Fruit fly (Drosophila melanogaster) whole organism, embryonic: ENCODE data around the gene SamDC.

Source experiments
- Ada2b ChIP-seq: fragments of 200-800 bp; sonication (Bioruptor generic); IDR thresholded peaks from 2 replicates; pipeline ENCODE4 v1.3.6; 2022; ENCODE audit warnings: missing biosample characterization, missing genetic modification characterization
- Aef1 ChIP-seq: fragments of 200-800 bp; sonication (Bioruptor generic); IDR thresholded peaks from 3 replicates; pipeline ENCODE4 v1.3.6; 2022; ENCODE audit warnings: missing biosample characterization, missing genetic modification characterization
- Antp ChIP-seq: fragments of 200-800 bp; sonication (Bioruptor generic); optimal IDR thresholded peaks from 3 replicates; lab custom pipeline; 2016; ENCODE audit warnings: missing biosample characterization, missing genetic modification characterization
- Bgb ChIP-seq: fragments of 200-800 bp; sonication (Bioruptor generic); IDR thresholded peaks from 2 replicates; pipeline ENCODE4 v1.3.6; 2022; ENCODE audit warnings: missing biosample characterization, missing genetic modification characterization; ENCODE audit not compliant: partially characterized antibody
- Blimp-1 ChIP-seq: fragments of 200-800 bp; sonication (Bioruptor generic); optimal IDR thresholded peaks from 3 replicates; lab custom pipeline; 2018; ENCODE audit warnings: missing biosample characterization, missing genetic modification characterization, mild to moderate bottlenecking, moderate library complexity, missing genetic modification reagents
- CG13123 ChIP-seq: fragments of 200-800 bp; sonication (Bioruptor generic); optimal IDR thresholded peaks from 2 replicates; lab custom pipeline; 2016; ENCODE audit warnings: missing biosample characterization, missing genetic modification characterization
- CG14050 ChIP-seq: fragments of 200-800 bp; sonication (Bioruptor generic); IDR thresholded peaks from 3 replicates; pipeline ENCODE4 v1.3.6; 2022; ENCODE audit warnings: missing biosample characterization, missing genetic modification characterization
- CG15514 ChIP-seq: fragments of 200-800 bp; sonication (Bioruptor generic); optimal IDR thresholded peaks from 3 replicates; lab custom pipeline; 2017; ENCODE audit warnings: missing biosample characterization, missing genetic modification characterization, mild to moderate bottlenecking, moderate library complexity, missing genetic modification reagents
- CG17912 ChIP-seq: fragments of 200-800 bp; sonication (Bioruptor generic); optimal IDR thresholded peaks from 2 replicates; lab custom pipeline; 2018; ENCODE audit warnings: missing biosample characterization, mild to moderate bottlenecking, missing genetic modification characterization
- CG2116 ChIP-seq: fragments of 200-800 bp; sonication (Bioruptor generic); optimal IDR thresholded peaks from 3 replicates; lab custom pipeline; 2018; ENCODE audit warnings: missing biosample characterization, mild to moderate bottlenecking, missing genetic modification characterization
- CG2120 ChIP-seq: fragments of 200-800 bp; sonication (Bioruptor generic); optimal IDR thresholded peaks from 3 replicates; lab custom pipeline; 2016; ENCODE audit warnings: missing biosample characterization, missing genetic modification characterization
- CG2129 ChIP-seq: fragments of 200-800 bp; sonication (Bioruptor generic); IDR thresholded peaks from 2 replicates; pipeline ENCODE4 v1.3.6; 2022; ENCODE audit warnings: missing biosample characterization, missing genetic modification characterization; ENCODE audit not compliant: partially characterized antibody
- CG2199 ChIP-seq: fragments of 200-800 bp; sonication (Bioruptor generic); IDR thresholded peaks from 3 replicates; pipeline ENCODE4 v1.3.6; 2022; ENCODE audit warnings: missing biosample characterization, missing genetic modification characterization
- CG30020 ChIP-seq: fragments of 200-800 bp; optimal IDR thresholded peaks from 2 replicates; lab custom pipeline; 2019; ENCODE audit warnings: missing biosample characterization, mild to moderate bottlenecking, missing genetic modification characterization, moderate library complexity
- CG31224 ChIP-seq: fragments of 200-800 bp; sonication (Bioruptor generic); IDR thresholded peaks from 2 replicates; pipeline ENCODE4 v1.3.6; 2022; ENCODE audit warnings: missing biosample characterization, missing genetic modification characterization
- CG31441 ChIP-seq: fragments of 200-800 bp; sonication (Bioruptor generic); IDR thresholded peaks from 2 replicates; pipeline ENCODE4 v1.3.6; 2022; ENCODE audit warnings: missing biosample characterization, missing genetic modification characterization
- CG32767 ChIP-seq: fragments of 200-800 bp; sonication (Bioruptor generic); IDR thresholded peaks from 2 replicates; pipeline ENCODE4 v1.3.6; 2022; ENCODE audit warnings: missing biosample characterization, missing genetic modification characterization
- CG3407 ChIP-seq: fragments of 200-800 bp; sonication (Bioruptor generic); optimal IDR thresholded peaks from 2 replicates; lab custom pipeline; 2018; ENCODE audit warnings: missing biosample characterization, mild to moderate bottlenecking, missing genetic modification characterization
- CG34422 ChIP-seq: fragments of 200-800 bp; sonication (Bioruptor generic); IDR thresholded peaks from 3 replicates; pipeline ENCODE4 v1.3.6; 2022; ENCODE audit warnings: missing biosample characterization, missing genetic modification characterization
- CG3838 ChIP-seq: fragments of 200-800 bp; sonication (Bioruptor generic); optimal IDR thresholded peaks from 3 replicates; lab custom pipeline; 2016; ENCODE audit warnings: missing biosample characterization, missing genetic modification characterization
- CG4730 ChIP-seq: fragments of 200-800 bp; sonication (Bioruptor generic); IDR thresholded peaks from 2 replicates; pipeline ENCODE4 v1.3.6; 2022; ENCODE audit warnings: missing biosample characterization, missing genetic modification characterization
- CG6683 ChIP-seq: fragments of 200-800 bp; sonication (Bioruptor generic); optimal IDR thresholded peaks from 2 replicates; lab custom pipeline; 2017; ENCODE audit warnings: missing biosample characterization, mild to moderate bottlenecking, missing genetic modification characterization, missing genetic modification reagents
- CG8478 ChIP-seq: fragments of >200 bp; optimal IDR thresholded peaks from 2 replicates; lab custom pipeline; 2018
- CG8924 ChIP-seq: fragments of 200-800 bp; optimal IDR thresholded peaks from 3 replicates; lab custom pipeline; 2019; ENCODE audit warnings: missing biosample characterization, mild to moderate bottlenecking, missing genetic modification characterization, moderate library complexity
- Dip2 ChIP-seq: fragments of 200-800 bp; sonication (Bioruptor generic); IDR thresholded peaks from 2 replicates; pipeline ENCODE4 v1.3.6; 2022; ENCODE audit warnings: missing biosample characterization, missing genetic modification characterization
- Dip3 ChIP-seq: fragments of 200-800 bp; sonication (Bioruptor generic); optimal IDR thresholded peaks from 3 replicates; lab custom pipeline; 2016; ENCODE audit warnings: missing biosample characterization, missing genetic modification characterization
- Dll ChIP-seq: fragments of 200-800 bp; sonication (Bioruptor generic); IDR thresholded peaks from 4 replicates; pipeline ENCODE4 v1.3.6; 2022; ENCODE audit warnings: missing biosample characterization, missing genetic modification characterization; ENCODE audit not compliant: partially characterized antibody
- Ets65A ChIP-seq: fragments of 200-800 bp; sonication (Bioruptor generic); peaks from one replicate; lab custom pipeline; 2016; ENCODE audit warnings: missing biosample characterization, missing genetic modification characterization
- Hr78 ChIP-seq, 2 experiments: fragments of 200-800 bp in 1 of 2; fragments of >200 bp in 1 of 2; sonication (Bioruptor generic) in 1 of 2; optimal IDR thresholded peaks; 2 replicates each; lab custom pipeline; 2017 to 2019; ENCODE audit warnings: missing biosample characterization in 2 of 2, missing genetic modification characterization in 2 of 2, mild to moderate bottlenecking in 1 of 2, moderate library complexity in 1 of 2
- Sry-δ ChIP-seq: fragments of 200-800 bp; sonication (Bioruptor generic); optimal IDR thresholded peaks from 2 replicates; lab custom pipeline; 2016; ENCODE audit warnings: missing biosample characterization, missing genetic modification characterization
- abd-A ChIP-seq: fragments of 200-800 bp; sonication (Bioruptor generic); optimal IDR thresholded peaks from 3 replicates; lab custom pipeline; 2019; ENCODE audit warnings: missing biosample characterization, mild to moderate bottlenecking, missing genetic modification characterization, moderate library complexity
- ase ChIP-seq: fragments of 200-800 bp; sonication (Bioruptor generic); IDR thresholded peaks from 3 replicates; pipeline ENCODE4 v1.3.6; 2022; ENCODE audit warnings: missing biosample characterization, missing genetic modification characterization
- bowl ChIP-seq: fragments of 200-800 bp; sonication (Bioruptor generic); IDR thresholded peaks from 2 replicates; pipeline ENCODE4 v1.3.6; 2022; ENCODE audit warnings: missing biosample characterization, missing genetic modification characterization
- btn ChIP-seq: fragments of 200-800 bp; sonication (Bioruptor generic); optimal IDR thresholded peaks from 2 replicates; lab custom pipeline; 2016; ENCODE audit warnings: missing biosample characterization, missing genetic modification characterization
- chif ChIP-seq, 2 experiments: fragments of 200-800 bp; sonication (Bioruptor generic); optimal IDR thresholded peaks; 3 replicates each; lab custom pipeline; 2016; ENCODE audit warnings: missing biosample characterization in 2 of 2, missing genetic modification characterization in 2 of 2
- ci ChIP-seq: fragments of 200-800 bp; sonication (Bioruptor generic); IDR thresholded peaks from 3 replicates; pipeline ENCODE4 v1.3.6; 2022; ENCODE audit warnings: missing biosample characterization, missing genetic modification characterization
- dati ChIP-seq: fragments of 200-800 bp; sonication (Bioruptor generic); IDR thresholded peaks from 2 replicates; pipeline ENCODE4 v1.3.6; 2022; ENCODE audit warnings: missing biosample characterization, missing genetic modification characterization
- gem ChIP-seq: fragments of 200-800 bp; sonication (Bioruptor generic); optimal IDR thresholded peaks from 2 replicates; lab custom pipeline; 2019; ENCODE audit warnings: missing biosample characterization, mild to moderate bottlenecking, missing genetic modification characterization, moderate library complexity
- mirr ChIP-seq: fragments of 200-800 bp; sonication (Bioruptor generic); optimal IDR thresholded peaks from 3 replicates; lab custom pipeline; 2018; ENCODE audit warnings: missing biosample characterization, mild to moderate bottlenecking, missing genetic modification characterization
- onecut ChIP-seq: fragments of 200-800 bp; sonication (Bioruptor generic); IDR thresholded peaks from 2 replicates; pipeline ENCODE4 v1.3.6; 2022; ENCODE audit warnings: missing biosample characterization, missing genetic modification characterization
- scrt ChIP-seq: fragments of 200-800 bp; sonication (Bioruptor generic); optimal IDR thresholded peaks from 2 replicates; lab custom pipeline; 2018; ENCODE audit warnings: missing biosample characterization, mild to moderate bottlenecking, missing genetic modification characterization, moderate library complexity
- sens ChIP-seq: fragments of 200-800 bp; sonication (Bioruptor generic); peaks from one replicate; lab custom pipeline; 2016; ENCODE audit warnings: missing biosample characterization, missing genetic modification characterization
- seq ChIP-seq: fragments of 200-800 bp; sonication (Bioruptor generic); IDR thresholded peaks from 2 replicates; pipeline ENCODE4 v1.3.6; 2022; ENCODE audit warnings: missing biosample characterization, missing genetic modification characterization
- sisA ChIP-seq: fragments of 200-800 bp; sonication (Bioruptor generic); IDR thresholded peaks from 2 replicates; pipeline ENCODE4 v1.3.6; 2022; ENCODE audit warnings: missing biosample characterization, missing genetic modification characterization
- sr ChIP-seq: fragments of 200-800 bp; sonication (Bioruptor generic); IDR thresholded peaks from 3 replicates; pipeline ENCODE4 v1.3.6; 2022; ENCODE audit warnings: missing biosample characterization, missing genetic modification characterization
- tgo ChIP-seq: fragments of 200-800 bp; sonication (Bioruptor generic); IDR thresholded peaks from 3 replicates; pipeline ENCODE4 v1.3.6; 2022; ENCODE audit warnings: missing biosample characterization, missing genetic modification characterization
- tna ChIP-seq: fragments of 200-800 bp; sonication (Bioruptor generic); IDR thresholded peaks from 2 replicates; pipeline ENCODE4 v1.3.6; 2022; ENCODE audit warnings: missing biosample characterization, missing genetic modification characterization; ENCODE audit not compliant: partially characterized antibody
- trem ChIP-seq: fragments of 200-800 bp; optimal IDR thresholded peaks from 3 replicates; lab custom pipeline; 2019; ENCODE audit warnings: missing biosample characterization, mild to moderate bottlenecking, missing genetic modification characterization, moderate library complexity
- tup ChIP-seq: fragments of 200-800 bp; sonication (Bioruptor generic); optimal IDR thresholded peaks from 2 replicates; lab custom pipeline; 2016; ENCODE audit warnings: missing biosample characterization, mild to moderate bottlenecking, missing genetic modification characterization, moderate library complexity
- vfl ChIP-seq: fragments of 200-800 bp; sonication (Bioruptor generic); optimal IDR thresholded peaks from 2 replicates; lab custom pipeline; 2016; ENCODE audit warnings: missing biosample characterization, missing genetic modification characterization
- zfh2 ChIP-seq: fragments of 200-800 bp; sonication (Bioruptor generic); optimal IDR thresholded peaks from 2 replicates; lab custom pipeline; 2016; ENCODE audit warnings: missing biosample characterization, missing genetic modification characterization

Gene SamDC

dm6 chr2L:10339212-10339721 lies at the start of gene SamDC (continued):
- TF ChIP-seq CG30020 (peak; percentile 97), Dip2 (GFP tag; lab: Robert Waterston, UW) (no peak), onecut (GFP tag; lab: Robert Waterston, UW) (0 out of 2 replicates have a peak, but pooled peaks have one; percentile 26), CG31224 (GFP tag; lab: Robert Waterston, UW) (no peak), Aef1 (GFP tag; lab: Robert Waterston, UW) (peak; percentile 24; the same call in 1 of the 3 replicates), Bgb (peak; percentile 93), CG6683 (GFP tag; lab: Kevin White, UChicago) (no peak), ase (GFP tag; lab: Robert Waterston, UW) (no peak), CG8924 (tag; lab: Kevin White, UChicago) (peak; percentile 63), zfh2 (GFP tag; lab: Kevin White, UChicago) (peak; percentile 27), tgo (GFP tag; lab: Robert Waterston, UW) (no peak; the same call in 1 of the 3 replicates), sens (GFP tag; lab: Kevin White, UChicago) (peak; percentile 84), CG34422 (peak; percentile 72; the same call in 2 of the 3 replicates), abd-A (tag; lab: Kevin White, UChicago) (no peak), Sry-δ (GFP tag; lab: Kevin White, UChicago) (peak; percentile 92), bowl (GFP tag; lab: Robert Waterston, UW) (no peak), Blimp-1 (no peak), CG14050 (peak; percentile 19; the same call in 1 of the 3 replicates), mirr (GFP tag; lab: Kevin White, UChicago) (peak; percentile 47), sr (GFP tag; lab: Robert Waterston, UW) (no peak), CG31441 (GFP tag; lab: Robert Waterston, UW) (peak; percentile 49; the same call in 1 of the 2 replicates), dati (GFP tag; lab: Robert Waterston, UW) (no peak), CG32767 (no peak), CG15514 (GFP tag; lab: Kevin White, UChicago) (peak; percentile 80), tna (GFP tag; lab: Robert Waterston, UW) (peak; percentile 77), CG17912 (GFP tag; lab: Kevin White, UChicago) (no peak), vfl (GFP tag; lab: Kevin White, UChicago) (no peak), CG2129 (GFP tag; lab: Robert Waterston, UW) (peak; percentile 57; the same call in 1 of the 2 replicates), Ets65A (GFP tag; lab: Kevin White, UChicago) (peak; percentile 14), CG3407 (GFP tag; lab: Kevin White, UChicago) (no peak), scrt (peak; percentile 46), Dip3 (GFP tag; lab: Kevin White, UChicago) (peak; percentile 24), Ada2b (peak; percentile 63), CG8478 (lab: Kevin White, UChicago) (no peak), CG3838 (GFP tag; lab: Kevin White, UChicago) (no peak), gem (tag; lab: Kevin White, UChicago) (peak; percentile 76), CG13123 (GFP tag; lab: Kevin White, UChicago) (peak; percentile 12), sisA (GFP tag; lab: Robert Waterston, UW) (no peak), Antp (GFP tag; lab: Kevin White, UChicago) (peak; percentile 43), CG4730 (GFP tag; lab: Robert Waterston, UW) (no peak), CG2116 (peak; percentile 60), seq (GFP tag; lab: Robert Waterston, UW) (no peak), CG2120 (peak; percentile 37), trem (peak; percentile 45), chif (GFP tag; optimal IDR thresholded peaks at IDR 0.05; lab: Kevin White, UChicago) (peak in 1 of 2 experiments; percentile 24), tup (GFP tag; lab: Kevin White, UChicago) (no peak), Hr78 (GFP tag; optimal IDR thresholded peaks at IDR 0.05; lab: Kevin White, UChicago) (peak in 1 of 2 experiments; percentile 67), btn (no peak), Dll (peak; percentile 77), CG2199 (GFP tag; lab: Robert Waterston, UW) (peak; percentile 67; the same call in 2 of the 3 replicates), ci (GFP tag; lab: Robert Waterston, UW) (peak; percentile 66; the same call in 2 of the 3 replicates)
